Worm (Caenorhabditis elegans) whole organism, early embryonic: Measurements from ENCODE around the gene crh-1.

Experiments
- ama-1 ChIP-seq: fragments of 150-350 bp; optimal IDR thresholded peaks from 2 replicates; lab custom pipeline; 2014
- sea-1 ChIP-seq: fragments of 200-800 bp; sonication (Bioruptor generic); conservative IDR thresholded peaks from 2 replicates; pipeline ENCODE4 v1.3.6; 2022; ENCODE audit warnings: missing genetic modification characterization, missing compliant biosample characterization
- tbx-37 ChIP-seq: fragments of 200-800 bp; sonication (Bioruptor generic); conservative IDR thresholded peaks from 2 replicates; pipeline ENCODE4 v1.3.6; 2022; ENCODE audit warnings: missing genetic modification reagents, missing genetic modification characterization, missing compliant biosample characterization

DNA sequence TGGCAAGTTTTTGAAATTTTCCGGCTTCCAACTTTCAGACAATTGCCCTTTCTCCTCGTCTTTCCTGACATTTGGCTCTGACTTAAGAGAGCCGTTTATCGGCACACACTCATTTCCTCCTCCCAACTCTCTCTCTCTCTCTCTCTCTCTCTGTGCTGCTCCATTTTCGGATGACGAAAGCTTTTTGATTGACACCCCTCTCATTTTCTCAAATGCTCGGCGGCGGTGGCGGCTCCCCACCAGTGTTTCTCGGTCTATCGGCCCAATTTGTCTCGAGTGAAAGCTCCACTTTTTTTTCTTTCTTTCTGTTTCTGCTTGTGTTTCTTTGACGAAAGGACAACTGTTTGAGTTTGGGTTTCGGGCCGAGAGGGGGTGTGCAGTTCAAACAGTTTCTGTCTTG lies 2.2 kb downstream of the crh-1 start:
- no peak for TF ChIP-seq ama-1 (lab: Kevin White, UChicago)
- no peak for TF ChIP-seq tbx-37 (GFP tag; lab: Robert Waterston, UW)
- TF ChIP-seq sea-1: no peak
